Worm (Caenorhabditis elegans) whole organism, L4/young adult: ENCODE results near the gene emre-1.

Experiments
- W03F9.2 ChIP-seq: fragments of 150-350 bp; optimal IDR thresholded peaks from 2 replicates; lab custom pipeline; 2014; ENCODE audit warnings: missing biosample characterization, missing genetic modification characterization
- dao-5 ChIP-seq: sonication (generic microtip); optimal IDR thresholded peaks from 2 replicates; lab custom pipeline; 2016; ENCODE audit warnings: missing genotype, missing genetic modification characterization, moderate library complexity, missing compliant biosample characterization
- him-1 ChIP-seq: sonication (generic microtip); optimal IDR thresholded peaks from 2 replicates; lab custom pipeline; 2016; ENCODE audit warnings: missing genotype, missing genetic modification reagents, missing genetic modification characterization, missing compliant biosample characterization

DNA sequence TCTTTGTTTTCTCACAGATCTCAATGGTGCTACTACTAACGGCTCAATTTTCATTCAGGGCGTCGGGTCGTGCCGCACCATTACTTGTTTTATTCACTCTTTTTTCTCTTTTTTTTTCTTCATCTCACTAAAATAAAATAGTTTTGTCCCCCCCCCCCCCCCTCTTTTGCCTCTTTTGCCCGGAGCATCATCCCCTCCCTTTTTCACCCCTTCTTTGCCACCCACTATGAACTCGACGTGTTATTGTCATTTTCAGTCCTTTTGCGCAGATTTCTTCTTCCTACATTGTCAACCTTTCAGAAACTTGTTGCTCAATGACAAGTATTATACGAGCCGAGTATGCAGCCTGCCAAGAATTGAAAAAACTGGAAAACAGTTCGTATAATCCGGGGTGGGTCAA is 46.5 kb downstream of the emre-1 start, which contains the start of gene seb-3:
- TF ChIP-seq him-1 (tag; lab: Kevin White, UChicago) (no peak), dao-5 (tag; lab: Kevin White, UChicago) (no peak), W03F9.2 (no peak)
